Worm (Caenorhabditis elegans) whole organism, L3 larva: ENCODE data around the gene fbxb-79.

ENCODE experiments used
- ama-1 ChIP-seq: fragments of 150-350 bp; optimal IDR thresholded peaks from 2 replicates; lab custom pipeline; 2018
- daf-12 ChIP-seq: fragments of 150-350 bp; optimal IDR thresholded peaks from 2 replicates; lab custom pipeline; 2014; ENCODE audit warnings: missing biosample characterization, missing genetic modification reagents, missing genetic modification characterization
- elt-3 ChIP-seq, 3 experiments: fragments of 150-350 bp in 1 of 3; sonication (generic microtip) in 2 of 3; optimal IDR thresholded peaks; 2 replicates in 2 of 3; 4 replicates in 1 of 3; lab custom pipeline; 2014 to 2017; ENCODE audit warnings: missing biosample characterization in 3 of 3, missing genetic modification characterization in 3 of 3
- mdl-1 ChIP-seq: fragments of 150-350 bp; optimal IDR thresholded peaks from 2 replicates; lab custom pipeline; 2014; ENCODE audit warnings: missing biosample characterization, missing genetic modification characterization
- nhr-28 ChIP-seq: fragments of 150-350 bp; optimal IDR thresholded peaks from 2 replicates; lab custom pipeline; 2014; ENCODE audit warnings: missing biosample characterization, missing genetic modification characterization

- no peak for TF ChIP-seq nhr-28 (tag; lab: Kevin White, UChicago)
- TF ChIP-seq daf-12 (tag; lab: Kevin White, UChicago): no peak
- TF ChIP-seq ama-1 (lab: Kevin White, UChicago): peak; percentile 67
- no peak for TF ChIP-seq mdl-1 (tag; lab: Kevin White, UChicago)
- TF ChIP-seq elt-3 (tag; optimal IDR thresholded peaks at IDR 0.05; lab: Kevin White, UChicago): peak in 1 of 3 experiments; percentile 66
Measured at ce11 chrIV:11149454-11150163, 39.7 kb downstream of the fbxb-79 start, which contains the start of the genes F01G4.6 and pfd-1.
